Worm (Caenorhabditis elegans) whole organism, young adult: Measurements from ENCODE around the gene syg-1.

ENCODE experiments used
- ama-1 ChIP-seq, 3 experiments: fragments of 150-350 bp in 1 of 3; sonication (generic microtip) in 2 of 3; optimal IDR thresholded peaks; 2 replicates each; lab custom pipeline; 2014 to 2018; ENCODE audit warnings: missing biosample characterization in 2 of 3, missing genetic modification characterization in 2 of 3, missing genetic modification reagents in 2 of 3
- bed-1 ChIP-seq: fragments of 200-800 bp; sonication (Bioruptor generic); IDR thresholded peaks from 2 replicates; pipeline ENCODE4 v1.3.6; 2022; ENCODE audit warnings: missing genetic modification reagents, missing genetic modification characterization, missing compliant biosample characterization
- ceh-100 ChIP-seq: fragments of 200-800 bp; sonication (Bioruptor generic); IDR thresholded peaks from 2 replicates; pipeline ENCODE4 v1.3.6; 2022; ENCODE audit warnings: missing genetic modification reagents, missing genetic modification characterization, missing compliant biosample characterization
- lin-54 ChIP-seq: fragments of 200-800 bp; sonication (Bioruptor generic); optimal IDR thresholded peaks from 2 replicates; lab custom pipeline; 2018; ENCODE audit warnings: mild to moderate bottlenecking, missing genetic modification characterization, missing compliant biosample characterization
- snpc-4 ChIP-seq, 5 experiments: fragments of 150-350 bp in 1 of 5; sonication (generic microtip) in 4 of 5; optimal IDR thresholded peaks; 2 replicates each; lab custom pipeline; 2014 to 2018; ENCODE audit warnings: missing genetic modification characterization in 5 of 5, missing biosample characterization in 3 of 5, antibody characterized with exemption in 2 of 5, mild to moderate bottlenecking in 2 of 5, missing compliant biosample characterization in 2 of 5, missing genotype in 2 of 5, moderate library complexity in 2 of 5, missing genetic modification reagents in 1 of 5
- tlf-1 ChIP-seq: fragments of 200-800 bp; sonication (Bioruptor generic); optimal IDR thresholded peaks from 2 replicates; lab custom pipeline; 2018; ENCODE audit warnings: mild to moderate bottlenecking, missing genetic modification characterization, missing compliant biosample characterization

DNA sequence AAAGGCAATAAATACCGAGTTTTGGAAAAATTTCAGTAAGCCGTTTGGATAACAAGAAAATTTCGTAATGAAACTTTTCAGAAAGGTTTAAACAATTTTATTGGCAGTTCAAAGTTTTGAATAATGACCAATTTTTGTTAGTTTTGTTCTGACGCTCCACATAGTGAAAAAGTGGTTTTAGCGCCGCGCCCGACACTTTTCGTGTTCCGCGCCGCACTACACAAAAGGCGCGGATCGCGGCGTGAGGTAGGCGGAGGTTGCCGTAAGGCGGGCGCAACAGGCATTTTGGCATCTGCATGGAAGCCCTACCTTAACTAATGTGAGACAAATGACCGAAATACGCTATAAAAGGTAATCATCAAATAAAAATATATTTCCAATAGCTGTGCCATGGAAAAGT is 53.4 kb downstream of the syg-1 start:
- TF ChIP-seq bed-1 (no peak), snpc-4 (GFP tag; optimal IDR thresholded peaks at IDR 0.05; lab: Kevin White, UChicago) (no peak), snpc-4 (tag; optimal IDR thresholded peaks at IDR 0.05; lab: Kevin White, UChicago) (peak in 2 of 4 experiments; percentile 52 to 76), ama-1 (optimal IDR thresholded peaks at IDR 0.05; lab: Kevin White, UChicago) (no peak), ama-1 (GFP tag; optimal IDR thresholded peaks at IDR 0.05; lab: Kevin White, UChicago) (no peak), lin-54 (GFP tag; lab: Kevin White, UChicago) (no peak), ceh-100 (GFP tag; lab: Robert Waterston, UW) (no peak), tlf-1 (GFP tag; lab: Kevin White, UChicago) (no peak)
